Worm (Caenorhabditis elegans): ENCODE results near the gene B0218.7.
A peak's percentile ranks its signal among the peaks of the same experiment; 100 is the strongest.

B0218.7 gene

DNA sequence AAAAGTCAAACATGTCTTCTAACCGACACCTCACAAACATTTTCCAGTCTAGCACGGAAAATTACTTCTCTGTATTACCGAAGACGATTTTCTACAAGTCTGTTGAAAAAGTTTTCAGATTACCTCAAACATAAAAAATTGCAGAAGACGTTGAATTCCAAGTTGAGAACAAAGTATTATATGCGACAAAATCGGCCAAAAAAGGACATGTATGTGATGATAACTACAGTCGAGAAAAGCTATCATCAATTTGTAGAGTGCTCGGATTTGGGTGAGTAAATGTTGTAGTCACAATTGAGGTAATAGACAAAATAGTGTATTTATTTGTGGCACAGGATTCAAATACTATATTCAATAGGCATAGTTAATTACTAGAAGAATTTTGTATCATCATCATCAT, 43.0 kb upstream of the B0218.7 start:
- TF ChIP-seq mdl-1 (tag; optimal IDR thresholded peaks at IDR 0.05) (no peak), gei-8 (GFP tag; optimal IDR thresholded peaks at IDR 0.05) (no peak), aha-1 (tag) (peak; percentile 55), nhr-102 (tag; optimal IDR thresholded peaks at IDR 0.05) (no peak), R02D3.7 (tag; optimal IDR thresholded peaks at IDR 0.05) (no peak), ctbp-1 (GFP tag; IDR thresholded peaks at IDR 0.05) (no peak), nhr-6 (tag; optimal IDR thresholded peaks at IDR 0.05) (no peak), unc-62 (GFP tag; optimal IDR thresholded peaks at IDR 0.05 in 1 of 2) (peak in 1 of 2 experiments; percentile 94), unc-62 (tag; optimal IDR thresholded peaks at IDR 0.05) (no peak), D1046.2 (GFP tag; IDR thresholded peaks at IDR 0.05) (no peak), madf-5 (GFP tag; IDR thresholded peaks at IDR 0.05) (no peak), lin-15B (tag; optimal IDR thresholded peaks at IDR 0.05) (no peak), arid-1 (GFP tag; conservative IDR thresholded peaks at IDR 0.05) (no peak), ceh-32 (tag; optimal IDR thresholded peaks at IDR 0.05; ENCODE audit: poor library complexity) (no peak)

DNA sequence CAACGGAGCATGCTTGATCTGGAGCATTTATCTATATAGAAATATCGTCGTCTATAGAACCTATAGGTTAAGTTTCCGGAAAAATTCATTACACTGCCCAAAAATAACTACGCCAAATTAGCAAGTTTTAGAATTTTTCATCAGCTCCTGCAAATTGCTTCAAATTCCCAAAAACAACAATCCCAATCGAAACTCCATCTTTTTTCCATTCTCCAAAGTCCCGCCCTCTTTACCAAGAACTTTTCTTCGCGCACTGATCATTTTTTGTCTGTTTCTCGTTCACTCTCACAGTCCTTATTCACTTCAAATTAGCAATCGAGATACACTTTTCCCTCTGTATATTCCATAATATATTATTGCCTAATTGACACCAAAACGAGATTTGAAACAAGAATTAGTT, 40.5 kb upstream of the B0218.7 start, which contains the start of gene svh-1:
svh-1 (plus strand) TSS at position 301 of the 400 bp plus-strand sequence.
- no peak for TF ChIP-seq dve-1 (tag; optimal IDR thresholded peaks at IDR 0.05; ENCODE audit: insufficient read depth)
- TF ChIP-seq mep-1 (tag; optimal IDR thresholded peaks at IDR 0.05): no peak
- no peak for TF ChIP-seq dpl-1 (GFP tag; optimal IDR thresholded peaks at IDR 0.05)
- TF ChIP-seq nhr-42 (GFP tag; IDR thresholded peaks at IDR 0.05): no peak
- TF ChIP-seq unc-39 (tag; optimal IDR thresholded peaks at IDR 0.05): no peak
- no peak for TF ChIP-seq set-16 (GFP tag; IDR thresholded peaks at IDR 0.05)
- no peak for TF ChIP-seq aha-1 (tag)
- TF ChIP-seq fkh-10 (GFP tag; optimal IDR thresholded peaks at IDR 0.05): no peak
- TF ChIP-seq F44E2.7 (GFP tag; IDR thresholded peaks at IDR 0.05): no peak

ce11 chrIV:8205272-8206098, 39.6 kb upstream of the B0218.7 start, which contains the start of gene hgrs-1:
TSS of gene hgrs-1 (minus strand) at chrIV:8206048.
- TF ChIP-seq hlh-30 (tag; optimal IDR thresholded peaks at IDR 0.05; ENCODE audit: insufficient read depth) (peak; percentile 28), ceh-62 (tag; optimal IDR thresholded peaks at IDR 0.05) (no peak), tag-97 (GFP tag; IDR thresholded peaks at IDR 0.05) (no peak), nhr-6 (tag; optimal IDR thresholded peaks at IDR 0.05) (peak; percentile 23), dpl-1 (GFP tag; optimal IDR thresholded peaks at IDR 0.05) (no peak), ceh-44 (GFP tag; IDR thresholded peaks at IDR 0.05) (no peak), spr-3 (GFP tag; optimal IDR thresholded peaks at IDR 0.05) (no peak), dmd-8 (GFP tag; IDR thresholded peaks at IDR 0.05) (no peak), duxl-1 (tag; optimal IDR thresholded peaks at IDR 0.05; ENCODE audit: poor library complexity) (no peak), pqm-1 (tag; optimal IDR thresholded peaks at IDR 0.05) (no peak), hmg-1.1 (GFP tag; IDR thresholded peaks at IDR 0.05) (peak; percentile 22; the same call in 1 of the 2 replicates), ztf-7 (tag; optimal IDR thresholded peaks at IDR 0.05) (no peak), mxl-2 (GFP tag; conservative IDR thresholded peaks at IDR 0.05) (no peak), madf-9 (GFP tag; conservative IDR thresholded peaks at IDR 0.05) (no peak), mes-2 (tag; optimal IDR thresholded peaks at IDR 0.05; ENCODE audit: poor library complexity, severe bottlenecking) (peak; percentile 69), ama-1 (optimal IDR thresholded peaks at IDR 0.05) (no peak), skn-1 (tag; optimal IDR thresholded peaks at IDR 0.05) (no peak), mdl-1 (tag; optimal IDR thresholded peaks at IDR 0.05) (no peak), zag-1 (tag; optimal IDR thresholded peaks at IDR 0.05) (no peak), zfp-3 (GFP tag; conservative IDR thresholded peaks at IDR 0.05) (no peak), tra-1 (GFP tag; IDR thresholded peaks at IDR 0.05) (no peak)
